Worm (Caenorhabditis elegans) whole organism, L3 larva: ENCODE data around the gene bed-2.

Experiments used
- R02D3.7 ChIP-seq: fragments of 150-350 bp; optimal IDR thresholded peaks from 2 replicates; lab custom pipeline; 2014; ENCODE audit warnings: missing biosample characterization, missing genetic modification characterization
- ZK546.5 ChIP-seq: sonication (generic microtip); optimal IDR thresholded peaks from 2 replicates; lab custom pipeline; 2017; ENCODE audit warnings: missing biosample characterization, missing genetic modification characterization
- ama-1 ChIP-seq: fragments of 150-350 bp; optimal IDR thresholded peaks from 2 replicates; lab custom pipeline; 2018
- ceh-16 ChIP-seq: sonication (generic microtip); optimal IDR thresholded peaks from 2 replicates; lab custom pipeline; 2017; ENCODE audit warnings: missing biosample characterization, missing genetic modification characterization
- ceh-28 ChIP-seq: fragments of 150-350 bp; optimal IDR thresholded peaks from 2 replicates; lab custom pipeline; 2014; ENCODE audit warnings: missing biosample characterization, missing genetic modification reagents, missing genetic modification characterization
- ceh-82 ChIP-seq: fragments of 150-350 bp; optimal IDR thresholded peaks from 2 replicates; lab custom pipeline; 2014; ENCODE audit warnings: missing biosample characterization, missing genetic modification characterization
- ceh-9 ChIP-seq: sonication (generic microtip); optimal IDR thresholded peaks from 2 replicates; lab custom pipeline; 2018; ENCODE audit warnings: missing biosample characterization, missing genetic modification characterization
- daf-12 ChIP-seq: fragments of 150-350 bp; optimal IDR thresholded peaks from 2 replicates; lab custom pipeline; 2014; ENCODE audit warnings: missing biosample characterization, missing genetic modification reagents, missing genetic modification characterization
- egl-27 ChIP-seq: sonication (generic microtip); optimal IDR thresholded peaks from 4 replicates; lab custom pipeline; 2017; ENCODE audit warnings: missing biosample characterization, missing genetic modification reagents, missing genetic modification characterization
- egl-5 ChIP-seq: fragments of 150-350 bp; optimal IDR thresholded peaks from 2 replicates; lab custom pipeline; 2017; ENCODE audit warnings: missing biosample characterization, missing genetic modification reagents, missing genetic modification characterization, inconsistent platforms
- elt-1 ChIP-seq: fragments of 150-350 bp; optimal IDR thresholded peaks from 2 replicates; lab custom pipeline; 2014; ENCODE audit warnings: missing biosample characterization, missing genetic modification characterization
- elt-2 ChIP-seq: sonication (generic microtip); optimal IDR thresholded peaks from 2 replicates; lab custom pipeline; 2016; ENCODE audit warnings: missing genetic modification reagents, mild to moderate bottlenecking, missing genetic modification characterization, missing compliant biosample characterization
- elt-3 ChIP-seq, 3 experiments: fragments of 150-350 bp in 1 of 3; sonication (generic microtip) in 2 of 3; optimal IDR thresholded peaks; 2 replicates in 2 of 3; 4 replicates in 1 of 3; lab custom pipeline; 2014 to 2017; ENCODE audit warnings: missing biosample characterization in 3 of 3, missing genetic modification characterization in 3 of 3
- eor-1 ChIP-seq, 2 experiments: fragments of 150-350 bp; optimal IDR thresholded peaks; 2 replicates each; lab custom pipeline; 2014 to 2018; ENCODE audit warnings: missing biosample characterization in 2 of 2, missing genetic modification characterization in 2 of 2
- fkh-10 ChIP-seq: sonication (generic microtip); optimal IDR thresholded peaks from 2 replicates; lab custom pipeline; 2017; ENCODE audit warnings: missing biosample characterization, missing genetic modification reagents, missing genetic modification characterization
- fkh-2 ChIP-seq: fragments of 150-350 bp; optimal IDR thresholded peaks from 2 replicates; lab custom pipeline; 2014; ENCODE audit warnings: missing biosample characterization, missing genetic modification reagents, missing genetic modification characterization
- fos-1 ChIP-seq: fragments of 150-350 bp; optimal IDR thresholded peaks from 2 replicates; lab custom pipeline; 2014; ENCODE audit warnings: missing biosample characterization, missing genetic modification characterization
- hmg-11 ChIP-seq: sonication (generic microtip); optimal IDR thresholded peaks from 2 replicates; lab custom pipeline; 2016; ENCODE audit warnings: missing genetic modification characterization, missing compliant biosample characterization
- jun-1 ChIP-seq: fragments of 150-350 bp; optimal IDR thresholded peaks from 2 replicates; lab custom pipeline; 2014; ENCODE audit warnings: missing biosample characterization, missing genetic modification reagents, missing genetic modification characterization
- lin-15B ChIP-seq: fragments of 150-350 bp; optimal IDR thresholded peaks from 2 replicates; lab custom pipeline; 2014; ENCODE audit warnings: missing biosample characterization, missing genetic modification characterization
- lin-39 ChIP-seq: fragments of 150-350 bp; optimal IDR thresholded peaks from 2 replicates; lab custom pipeline; 2018; ENCODE audit warnings: missing biosample characterization, missing genetic modification reagents, missing genetic modification characterization
- lsy-12 ChIP-seq: sonication (generic microtip); optimal IDR thresholded peaks from 2 replicates; lab custom pipeline; 2016; ENCODE audit warnings: mild to moderate bottlenecking, missing genetic modification characterization, missing compliant biosample characterization
- mdl-1 ChIP-seq: fragments of 150-350 bp; optimal IDR thresholded peaks from 2 replicates; lab custom pipeline; 2014; ENCODE audit warnings: missing biosample characterization, missing genetic modification characterization
- nfya-1 ChIP-seq: sonication (generic microtip); optimal IDR thresholded peaks from 2 replicates; lab custom pipeline; 2017; ENCODE audit warnings: missing genetic modification characterization, mild to moderate bottlenecking, missing compliant biosample characterization, antibody characterized with exemption, moderate library complexity; ENCODE audit not compliant: insufficient read depth
- nhr-11 ChIP-seq: fragments of 150-350 bp; optimal IDR thresholded peaks from 2 replicates; lab custom pipeline; 2014; ENCODE audit warnings: missing biosample characterization, missing genetic modification characterization
- nhr-12 ChIP-seq: fragments of 150-350 bp; optimal IDR thresholded peaks from 2 replicates; lab custom pipeline; 2014; ENCODE audit warnings: missing biosample characterization, missing genetic modification characterization
- nhr-23 ChIP-seq: fragments of 150-350 bp; optimal IDR thresholded peaks from 2 replicates; lab custom pipeline; 2014; ENCODE audit warnings: missing biosample characterization, missing genetic modification reagents, missing genetic modification characterization
- nhr-237 ChIP-seq: fragments of 150-350 bp; optimal IDR thresholded peaks from 2 replicates; lab custom pipeline; 2014; ENCODE audit warnings: missing biosample characterization, missing genetic modification characterization
- nhr-25 ChIP-seq: sonication (generic microtip); optimal IDR thresholded peaks from 2 replicates; lab custom pipeline; 2017; ENCODE audit warnings: missing biosample characterization, missing genetic modification characterization
- nhr-28 ChIP-seq: fragments of 150-350 bp; optimal IDR thresholded peaks from 2 replicates; lab custom pipeline; 2014; ENCODE audit warnings: missing biosample characterization, missing genetic modification characterization
- nhr-43 ChIP-seq: sonication (generic microtip); optimal IDR thresholded peaks from 2 replicates; lab custom pipeline; 2016; ENCODE audit warnings: mild to moderate bottlenecking, missing genetic modification characterization, missing compliant biosample characterization; ENCODE audit not compliant: poor library complexity, severe bottlenecking
- nhr-67 ChIP-seq: fragments of 150-350 bp; optimal IDR thresholded peaks from 2 replicates; lab custom pipeline; 2014; ENCODE audit warnings: missing biosample characterization, missing genetic modification characterization
- nhr-76 ChIP-seq: fragments of 150-350 bp; sonication (generic microtip); optimal IDR thresholded peaks from 5 replicates; lab custom pipeline; 2014; ENCODE audit warnings: missing biosample characterization, missing genetic modification characterization
- nhr-77 ChIP-seq: fragments of 150-350 bp; optimal IDR thresholded peaks from 2 replicates; lab custom pipeline; 2014; ENCODE audit warnings: missing biosample characterization, missing genetic modification characterization
- pha-4 ChIP-seq: fragments of 150-350 bp; optimal IDR thresholded peaks from 2 replicates; lab custom pipeline; 2014; ENCODE audit warnings: missing biosample characterization, missing genetic modification reagents, missing genetic modification characterization
- pqm-1 ChIP-seq: fragments of 150-350 bp; optimal IDR thresholded peaks from 2 replicates; lab custom pipeline; 2017; ENCODE audit warnings: missing biosample characterization, missing genetic modification characterization, inconsistent platforms
- sea-2 ChIP-seq: fragments of 150-350 bp; sonication (generic microtip); optimal IDR thresholded peaks from 4 replicates; lab custom pipeline; 2014; ENCODE audit warnings: missing biosample characterization, missing genetic modification reagents, missing genetic modification characterization
- skn-1 ChIP-seq: fragments of 150-350 bp; optimal IDR thresholded peaks from 2 replicates; lab custom pipeline; 2014; ENCODE audit warnings: missing biosample characterization, missing genetic modification characterization
- snpc-4 ChIP-seq: fragments of 150-350 bp; optimal IDR thresholded peaks from 2 replicates; lab custom pipeline; 2014; ENCODE audit warnings: missing biosample characterization, missing genetic modification characterization
- tbx-2 ChIP-seq: sonication (generic microtip); optimal IDR thresholded peaks from 2 replicates; lab custom pipeline; 2016; ENCODE audit warnings: mild to moderate bottlenecking, missing genetic modification characterization, missing compliant biosample characterization
- unc-39 ChIP-seq: sonication (generic microtip); optimal IDR thresholded peaks from 4 replicates; lab custom pipeline; 2017; ENCODE audit warnings: missing biosample characterization, missing genetic modification characterization
- unc-62 ChIP-seq: fragments of 150-350 bp; sonication (generic microtip); optimal IDR thresholded peaks from 4 replicates; lab custom pipeline; 2014; ENCODE audit warnings: missing biosample characterization, missing genetic modification reagents, missing genetic modification characterization
- ztf-4 ChIP-seq: fragments of 150-350 bp; optimal IDR thresholded peaks from 2 replicates; lab custom pipeline; 2014; ENCODE audit warnings: missing biosample characterization, missing genetic modification characterization

bed-2 gene

DNA sequence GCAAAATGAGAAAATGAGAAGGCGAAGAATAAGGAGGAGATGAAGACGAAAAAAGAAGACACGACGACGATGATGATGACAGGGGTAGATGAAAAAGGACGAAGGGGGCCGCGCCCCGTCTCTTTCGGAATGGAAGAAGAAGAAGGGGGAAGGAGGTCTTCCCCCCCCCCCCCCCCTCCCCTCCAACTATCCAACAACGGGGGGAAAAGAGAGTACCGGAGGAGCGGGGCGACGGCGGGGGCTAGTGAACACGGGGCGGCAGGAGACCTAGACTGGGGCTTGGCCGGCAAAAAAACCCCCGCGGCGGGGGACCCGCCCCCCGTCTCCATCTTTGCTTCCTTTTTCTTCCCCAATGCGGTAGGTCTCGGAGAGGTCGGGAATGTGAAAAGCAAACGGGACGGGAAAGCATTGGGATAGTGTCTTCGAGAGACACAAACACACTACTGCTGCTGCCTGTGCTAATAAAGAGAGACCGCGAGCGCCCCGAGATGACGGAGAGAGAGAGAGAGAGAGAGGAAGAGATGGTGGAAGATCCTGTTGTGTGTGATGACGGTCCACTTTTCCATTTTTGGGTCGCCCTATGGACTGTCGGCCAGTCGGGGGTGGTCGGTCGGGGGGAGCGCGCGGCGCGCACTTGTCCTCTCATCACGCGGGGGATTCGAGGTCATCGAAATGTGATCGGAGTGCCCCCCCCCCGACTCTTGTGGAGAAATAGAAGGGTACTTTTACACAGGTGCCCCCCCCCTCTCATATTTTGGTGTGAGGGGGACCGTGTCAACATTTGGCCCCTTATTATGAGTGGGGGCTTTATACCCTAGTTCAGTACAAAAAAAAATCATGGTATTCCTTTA lies 2.8 kb downstream of the bed-2 start:
- TF ChIP-seq pha-4 (peak; percentile 20), unc-39 (no peak), hmg-11 (peak; percentile 45), nhr-23 (tag; lab: Kevin White, UChicago) (peak; percentile 57), nfya-1 (tag; lab: Kevin White, UChicago) (peak; percentile 5), egl-5 (no peak), nhr-76 (tag; lab: Kevin White, UChicago) (no peak)

DNA sequence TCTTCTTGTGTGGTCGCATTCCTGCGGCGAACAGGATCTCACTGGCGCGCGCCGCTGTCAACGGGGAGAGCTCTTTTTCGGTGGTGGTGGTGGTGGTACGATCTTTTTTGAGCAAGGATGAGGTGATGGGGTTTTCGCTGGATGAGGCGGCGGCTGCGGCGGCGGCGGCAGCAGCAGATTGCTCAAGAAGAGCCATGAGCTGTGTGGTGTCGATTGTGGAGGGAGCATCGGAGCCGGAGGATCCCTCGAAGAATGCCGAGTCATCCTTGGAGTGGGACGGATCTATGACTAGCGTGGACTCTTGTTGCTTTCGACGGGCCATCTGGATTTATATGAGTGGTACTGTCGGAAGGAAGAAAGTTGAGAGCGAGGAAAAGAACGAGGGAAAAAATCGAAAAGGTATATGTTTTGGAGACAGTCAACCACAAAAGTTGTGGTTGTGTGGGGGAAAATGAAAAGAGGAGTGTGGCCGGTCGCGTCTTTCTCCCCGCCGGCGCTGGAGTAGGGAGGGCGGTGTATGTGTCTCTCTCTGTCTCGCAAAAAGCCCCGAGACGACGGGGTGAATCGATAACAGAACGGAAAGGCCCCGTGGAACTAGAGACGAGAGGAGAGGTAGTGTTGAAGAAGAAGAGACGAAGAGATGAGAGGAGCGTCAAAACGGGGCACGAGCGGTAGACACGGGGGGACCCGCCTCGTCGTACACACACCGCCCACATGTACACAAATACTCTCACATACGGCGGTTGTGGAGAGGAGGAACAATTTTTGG lies 4.0 kb downstream of the bed-2 start:
- no peak for TF ChIP-seq R02D3.7
- no peak for TF ChIP-seq ceh-9 (tag; lab: Kevin White, UChicago)
- TF ChIP-seq snpc-4: no peak
- no peak for TF ChIP-seq lin-15B (tag; lab: Kevin White, UChicago)
- no peak for TF ChIP-seq tbx-2
- TF ChIP-seq skn-1 (tag; lab: Kevin White, UChicago): no peak
- no peak for TF ChIP-seq nhr-77 (tag; lab: Kevin White, UChicago)
- TF ChIP-seq ztf-4 (tag; lab: Kevin White, UChicago): no peak
- TF ChIP-seq elt-3 (tag; optimal IDR thresholded peaks at IDR 0.05; lab: Kevin White, UChicago): no peak
- no peak for TF ChIP-seq egl-5
- peak; percentile 32 for TF ChIP-seq elt-2 (tag; lab: Kevin White, UChicago)
- no peak for TF ChIP-seq egl-27 (tag; lab: Kevin White, UChicago)
- TF ChIP-seq ama-1 (lab: Kevin White, UChicago): no peak
- no peak for TF ChIP-seq ceh-82
- no peak for TF ChIP-seq nhr-28 (tag; lab: Kevin White, UChicago)
- no peak for TF ChIP-seq nhr-12
- no peak for TF ChIP-seq unc-39
- TF ChIP-seq fos-1: no peak
- no peak for TF ChIP-seq pqm-1 (tag; lab: Kevin White, UChicago)
- peak; percentile 49 for TF ChIP-seq hmg-11
- TF ChIP-seq nhr-67 (tag; lab: Kevin White, UChicago): no peak
- no peak for TF ChIP-seq unc-62 (GFP tag; lab: Kevin White, UChicago)
- TF ChIP-seq ZK546.5: no peak
- no peak for TF ChIP-seq sea-2 (GFP tag; lab: Kevin White, UChicago)
- no peak for TF ChIP-seq nhr-43 (tag; lab: Kevin White, UChicago)
- TF ChIP-seq pha-4: peak; percentile 13
- no peak for TF ChIP-seq nhr-237
- no peak for TF ChIP-seq jun-1
- no peak for TF ChIP-seq fkh-10
- TF ChIP-seq mdl-1 (tag; lab: Kevin White, UChicago): no peak
- no peak for TF ChIP-seq daf-12
- peak; percentile 42 for TF ChIP-seq nfya-1 (tag; lab: Kevin White, UChicago)
- no peak for TF ChIP-seq fkh-2
- peak; percentile 7 for TF ChIP-seq ceh-28 (tag; lab: Kevin White, UChicago)
- no peak for TF ChIP-seq nhr-11 (tag; lab: Kevin White, UChicago)
- TF ChIP-seq ceh-16 (tag; lab: Kevin White, UChicago): no peak
- TF ChIP-seq lsy-12 (tag; lab: Kevin White, UChicago): no peak
- TF ChIP-seq elt-1 (tag; lab: Kevin White, UChicago): no peak
- peak; percentile 25 for TF ChIP-seq lin-39 (tag; lab: Kevin White, UChicago)
- no peak for TF ChIP-seq nhr-25 (tag; lab: Kevin White, UChicago)
- no peak for TF ChIP-seq nhr-23 (tag; lab: Kevin White, UChicago)
- no peak for TF ChIP-seq eor-1 (tag; optimal IDR thresholded peaks at IDR 0.05; lab: Kevin White, UChicago)
